Fruit fly (Drosophila melanogaster) whole organism, embryonic: ENCODE data around the gene CG12811.

ENCODE experiments used
- BEAF-32 ChIP-seq: fragments of 200-800 bp; sonication (Bioruptor generic); optimal IDR thresholded peaks from 3 replicates; lab custom pipeline; 2017; ENCODE audit warnings: missing biosample characterization, missing genetic modification characterization, mild to moderate bottlenecking, moderate library complexity, missing genetic modification reagents
- Bgb ChIP-seq: fragments of 200-800 bp; sonication (Bioruptor generic); IDR thresholded peaks from 2 replicates; pipeline ENCODE4 v1.3.6; 2022; ENCODE audit warnings: missing biosample characterization, missing genetic modification characterization; ENCODE audit not compliant: partially characterized antibody
- C15 ChIP-seq: fragments of 200-800 bp; sonication (Bioruptor generic); IDR thresholded peaks from 3 replicates; pipeline ENCODE4 v1.3.6; 2022; ENCODE audit warnings: missing biosample characterization, missing genetic modification characterization
- CG1233 ChIP-seq: fragments of 200-800 bp; sonication (Bioruptor generic); optimal IDR thresholded peaks from 4 replicates; lab custom pipeline; 2018; ENCODE audit warnings: missing biosample characterization, mild to moderate bottlenecking, missing genetic modification characterization
- CG13287 ChIP-seq: fragments of 200-800 bp; sonication (Bioruptor generic); IDR thresholded peaks from 2 replicates; pipeline ENCODE4 v1.3.6; 2022; ENCODE audit warnings: missing biosample characterization, missing genetic modification characterization; ENCODE audit not compliant: partially characterized antibody
- CG15011 ChIP-seq: fragments of 200-800 bp; sonication (Bioruptor generic); optimal IDR thresholded peaks from 3 replicates; lab custom pipeline; 2018; ENCODE audit warnings: missing biosample characterization, mild to moderate bottlenecking, missing genetic modification characterization
- CG1602 ChIP-seq: fragments of 200-800 bp; sonication (Bioruptor generic); optimal IDR thresholded peaks from 3 replicates; lab custom pipeline; 2016; ENCODE audit warnings: missing biosample characterization, missing genetic modification characterization
- CG1603 ChIP-seq: fragments of 200-800 bp; sonication (Bioruptor generic); optimal IDR thresholded peaks from 2 replicates; lab custom pipeline; 2019; ENCODE audit warnings: missing biosample characterization, mild to moderate bottlenecking, missing genetic modification characterization, moderate library complexity
- CG16813 ChIP-seq: fragments of 200-800 bp; sonication (Bioruptor generic); IDR thresholded peaks from 3 replicates; pipeline ENCODE4 v1.3.6; 2022; ENCODE audit warnings: missing biosample characterization, missing genetic modification characterization; ENCODE audit not compliant: partially characterized antibody
- CG2116 ChIP-seq: fragments of 200-800 bp; sonication (Bioruptor generic); optimal IDR thresholded peaks from 3 replicates; lab custom pipeline; 2018; ENCODE audit warnings: missing biosample characterization, mild to moderate bottlenecking, missing genetic modification characterization
- CG3281 ChIP-seq: fragments of 200-800 bp; sonication (Bioruptor generic); optimal IDR thresholded peaks from 3 replicates; lab custom pipeline; 2017; ENCODE audit warnings: missing biosample characterization, mild to moderate bottlenecking, missing genetic modification characterization
- CG6683 ChIP-seq: fragments of 200-800 bp; sonication (Bioruptor generic); optimal IDR thresholded peaks from 2 replicates; lab custom pipeline; 2017; ENCODE audit warnings: missing biosample characterization, mild to moderate bottlenecking, missing genetic modification characterization, missing genetic modification reagents
- CG7839 ChIP-seq: fragments of 200-800 bp; sonication (Bioruptor generic); optimal IDR thresholded peaks from 3 replicates; lab custom pipeline; 2018; ENCODE audit warnings: missing biosample characterization, mild to moderate bottlenecking, missing genetic modification characterization, moderate library complexity
- CG7987 ChIP-seq: fragments of 200-800 bp; sonication (Bioruptor generic); optimal IDR thresholded peaks from 2 replicates; lab custom pipeline; 2018; ENCODE audit warnings: missing biosample characterization, mild to moderate bottlenecking, missing genetic modification characterization, moderate library complexity
- CTCF ChIP-seq: fragments of 200-800 bp; sonication (Bioruptor generic); optimal IDR thresholded peaks from 2 replicates; lab custom pipeline; 2017; ENCODE audit warnings: missing biosample characterization, mild to moderate bottlenecking, missing genetic modification characterization, moderate library complexity
- Dip3 ChIP-seq: fragments of 200-800 bp; sonication (Bioruptor generic); optimal IDR thresholded peaks from 3 replicates; lab custom pipeline; 2016; ENCODE audit warnings: missing biosample characterization, missing genetic modification characterization
- Dll ChIP-seq: fragments of 200-800 bp; sonication (Bioruptor generic); IDR thresholded peaks from 4 replicates; pipeline ENCODE4 v1.3.6; 2022; ENCODE audit warnings: missing biosample characterization, missing genetic modification characterization; ENCODE audit not compliant: partially characterized antibody
- E2f2 ChIP-seq: fragments of 200-800 bp; sonication (Bioruptor generic); IDR thresholded peaks from 2 replicates; pipeline ENCODE4 v1.3.6; 2022; ENCODE audit warnings: missing biosample characterization, missing genetic modification characterization
- ERR ChIP-seq: fragments of 200-800 bp; sonication (Bioruptor generic); optimal IDR thresholded peaks from 2 replicates; lab custom pipeline; 2016; ENCODE audit warnings: missing biosample characterization, missing genetic modification characterization
- Ets97D ChIP-seq: fragments of 200-800 bp; sonication (Bioruptor generic); optimal IDR thresholded peaks from 3 replicates; lab custom pipeline; 2016; ENCODE audit warnings: missing biosample characterization, missing genetic modification characterization
- Gug ChIP-seq: fragments of 200-800 bp; sonication (Bioruptor generic); IDR thresholded peaks from 4 replicates; pipeline ENCODE4 v1.3.6; 2022; ENCODE audit warnings: missing biosample characterization, missing genetic modification characterization
- HLH4C ChIP-seq: fragments of 200-800 bp; sonication (Bioruptor generic); IDR thresholded peaks from 3 replicates; pipeline ENCODE4 v1.3.6; 2022; ENCODE audit warnings: missing biosample characterization, missing genetic modification characterization; ENCODE audit not compliant: partially characterized antibody
- Hey ChIP-seq: fragments of 200-800 bp; sonication (Bioruptor generic); optimal IDR thresholded peaks from 3 replicates; lab custom pipeline; 2018; ENCODE audit warnings: missing biosample characterization, mild to moderate bottlenecking, missing genetic modification characterization
- MTF-1 ChIP-seq: fragments of 200-800 bp; sonication (Bioruptor generic); optimal IDR thresholded peaks from 2 replicates; lab custom pipeline; 2018; ENCODE audit warnings: missing biosample characterization, mild to moderate bottlenecking, missing genetic modification characterization, borderline replicate concordance
- Med ChIP-seq: fragments of 200-800 bp; sonication (Bioruptor generic); peaks from one replicate; lab custom pipeline; 2016; ENCODE audit warnings: missing biosample characterization, missing genetic modification characterization, mild to moderate bottlenecking, inconsistent platforms, moderate library complexity
- Myb ChIP-seq: fragments of 200-800 bp; sonication (Bioruptor generic); optimal IDR thresholded peaks from 2 replicates; lab custom pipeline; 2016; ENCODE audit warnings: missing biosample characterization, missing genetic modification characterization
- NfI ChIP-seq: fragments of 200-800 bp; sonication (Bioruptor generic); optimal IDR thresholded peaks from 3 replicates; lab custom pipeline; 2018; ENCODE audit warnings: missing biosample characterization, mild to moderate bottlenecking, missing genetic modification characterization, moderate library complexity
- Rfx ChIP-seq: fragments of 200-800 bp; sonication (Bioruptor generic); IDR thresholded peaks from 2 replicates; pipeline ENCODE4 v1.3.6; 2022; ENCODE audit warnings: missing biosample characterization, missing genetic modification characterization
- Scr ChIP-seq: fragments of 200-800 bp; sonication (Bioruptor generic); IDR thresholded peaks from 2 replicates; pipeline ENCODE4 v1.3.6; 2022; ENCODE audit warnings: missing biosample characterization, missing genetic modification characterization; ENCODE audit not compliant: partially characterized antibody
- Sox100B ChIP-seq: fragments of 200-800 bp; sonication (Bioruptor generic); optimal IDR thresholded peaks from 3 replicates; lab custom pipeline; 2018; ENCODE audit warnings: missing biosample characterization, mild to moderate bottlenecking, missing genetic modification characterization
- Spps ChIP-seq: fragments of 200-800 bp; sonication (Bioruptor generic); optimal IDR thresholded peaks from 2 replicates; lab custom pipeline; 2018; ENCODE audit warnings: missing biosample characterization, mild to moderate bottlenecking, missing genetic modification characterization
- Vsx1 ChIP-seq: fragments of 200-800 bp; sonication (Bioruptor generic); optimal IDR thresholded peaks from 2 replicates; lab custom pipeline; 2017; ENCODE audit warnings: missing biosample characterization, mild to moderate bottlenecking, missing genetic modification characterization, missing genetic modification reagents
- amos ChIP-seq: fragments of 200-800 bp; sonication (Bioruptor generic); IDR thresholded peaks from 2 replicates; pipeline ENCODE4 v1.3.6; 2022; ENCODE audit warnings: missing biosample characterization, missing genetic modification characterization; ENCODE audit not compliant: partially characterized antibody
- bsh ChIP-seq, 2 experiments: fragments of 200-800 bp; sonication (Bioruptor generic); optimal IDR thresholded peaks; 2 replicates each; lab custom pipeline; 2017 to 2018; ENCODE audit warnings: mild to moderate bottlenecking in 2 of 2, missing biosample characterization in 2 of 2, missing genetic modification characterization in 2 of 2, moderate library complexity in 1 of 2
- chm ChIP-seq: fragments of 200-800 bp; sonication (Bioruptor generic); IDR thresholded peaks from 2 replicates; pipeline ENCODE4 v1.3.6; 2022; ENCODE audit warnings: missing biosample characterization, missing genetic modification characterization
- ci ChIP-seq: fragments of 200-800 bp; sonication (Bioruptor generic); IDR thresholded peaks from 3 replicates; pipeline ENCODE4 v1.3.6; 2022; ENCODE audit warnings: missing biosample characterization, missing genetic modification characterization
- dati ChIP-seq: fragments of 200-800 bp; sonication (Bioruptor generic); IDR thresholded peaks from 2 replicates; pipeline ENCODE4 v1.3.6; 2022; ENCODE audit warnings: missing biosample characterization, missing genetic modification characterization
- exex ChIP-seq: fragments of 200-800 bp; sonication (Bioruptor generic); optimal IDR thresholded peaks from 4 replicates; lab custom pipeline; 2018; ENCODE audit warnings: missing biosample characterization, mild to moderate bottlenecking, missing genetic modification characterization, moderate library complexity
- grn ChIP-seq: fragments of 200-800 bp; sonication (Bioruptor generic); optimal IDR thresholded peaks from 3 replicates; lab custom pipeline; 2017; ENCODE audit warnings: missing biosample characterization, missing genetic modification characterization
- kay ChIP-seq: fragments of 200-800 bp; sonication (Bioruptor generic); optimal IDR thresholded peaks from 2 replicates; lab custom pipeline; 2016; ENCODE audit warnings: missing biosample characterization, missing genetic modification characterization
- ken ChIP-seq: fragments of 200-800 bp; sonication (Bioruptor generic); IDR thresholded peaks from 3 replicates; pipeline ENCODE4 v1.3.6; 2022; ENCODE audit warnings: missing biosample characterization, missing genetic modification characterization
- phol ChIP-seq: fragments of 200-800 bp; sonication (Bioruptor generic); optimal IDR thresholded peaks from 3 replicates; lab custom pipeline; 2018; ENCODE audit warnings: missing biosample characterization, mild to moderate bottlenecking, missing genetic modification characterization, moderate library complexity
- pzg ChIP-seq: fragments of 200-800 bp; sonication (Bioruptor generic); optimal IDR thresholded peaks from 3 replicates; lab custom pipeline; 2018; ENCODE audit warnings: missing biosample characterization, mild to moderate bottlenecking, missing genetic modification characterization, moderate library complexity
- ranshi ChIP-seq: fragments of 200-800 bp; sonication (Bioruptor generic); IDR thresholded peaks from 2 replicates; pipeline ENCODE4 v1.3.6; 2022; ENCODE audit warnings: missing biosample characterization, missing genetic modification characterization
- row ChIP-seq: fragments of 200-800 bp; sonication (Bioruptor generic); IDR thresholded peaks from 3 replicates; pipeline ENCODE4 v1.3.6; 2022; ENCODE audit warnings: missing biosample characterization, missing genetic modification characterization
- ssp ChIP-seq: fragments of 200-800 bp; sonication (Bioruptor generic); IDR thresholded peaks from 2 replicates; pipeline ENCODE4 v1.3.6; 2022; ENCODE audit warnings: missing biosample characterization, missing genetic modification characterization
- stwl ChIP-seq: fragments of 200-800 bp; sonication (Bioruptor generic); optimal IDR thresholded peaks from 3 replicates; lab custom pipeline; 2018; ENCODE audit warnings: missing biosample characterization, mild to moderate bottlenecking, missing genetic modification characterization, moderate library complexity
- zen ChIP-seq: fragments of 200-800 bp; sonication (Bioruptor generic); optimal IDR thresholded peaks from 3 replicates; lab custom pipeline; 2018; ENCODE audit warnings: missing biosample characterization, mild to moderate bottlenecking, missing genetic modification characterization, moderate library complexity

The CG12811 gene

dm6 chr3R:10053559-10053958 is 5.0 kb upstream of the CG12811 start (continued):
- TF ChIP-seq CG7839 (tag; lab: Kevin White, UChicago) (peak; percentile 21), Med (GFP tag; lab: Kevin White, UChicago) (peak; percentile 76), ssp (peak; percentile 59), CTCF (GFP tag; lab: Kevin White, UChicago) (peak; percentile 0), MTF-1 (GFP tag; lab: Kevin White, UChicago) (peak; percentile 8), NfI (GFP tag; lab: Kevin White, UChicago) (peak; percentile 45), C15 (GFP tag; lab: Robert Waterston, UW) (no peak), Rfx (GFP tag; lab: Robert Waterston, UW) (0 out of 2 replicates have a peak, but pooled peaks have one; percentile 5), chm (peak; percentile 20; the same call in 1 of the 2 replicates), Vsx1 (GFP tag; lab: Kevin White, UChicago) (peak; percentile 53), ci (GFP tag; lab: Robert Waterston, UW) (0 out of 3 replicates have a peak, but pooled peaks have one; percentile 32), CG7987 (GFP tag; lab: Kevin White, UChicago) (peak; percentile 0), zen (peak; percentile 17), Ets97D (GFP tag; lab: Kevin White, UChicago) (peak; percentile 84), CG1603 (peak; percentile 34), Sox100B (GFP tag; lab: Kevin White, UChicago) (peak; percentile 9), CG3281 (GFP tag; lab: Kevin White, UChicago) (peak; percentile 43), ken (GFP tag; lab: Robert Waterston, UW) (no peak), Spps (tag; lab: Kevin White, UChicago) (no peak), ERR (no peak)

dm6 chr3R:10052695-10053382 is 4.2 kb upstream of the CG12811 start, which contains the start of the genes Fancl and Npc2e:
Gene Fancl, minus strand, starts transcription at chr3R:10052869.
Gene Npc2e, plus strand, starts transcription at chr3R:10053332.
- TF ChIP-seq CG6683 (GFP tag; lab: Kevin White, UChicago) (no peak), Hey (peak; percentile 54), Myb (GFP tag; lab: Kevin White, UChicago) (peak; percentile 29), pzg (GFP tag; lab: Kevin White, UChicago) (peak; percentile 29), HLH4C (GFP tag; lab: Robert Waterston, UW) (0 out of 3 replicates have a peak, but pooled peaks have one; percentile 47), Scr (GFP tag; lab: Robert Waterston, UW) (peak; percentile 46; the same call in 1 of the 2 replicates), stwl (tag; lab: Kevin White, UChicago) (peak; percentile 44), CG16813 (peak; percentile 44; the same call in 1 of the 3 replicates), dati (GFP tag; lab: Robert Waterston, UW) (no peak), BEAF-32 (GFP tag; lab: Kevin White, UChicago) (peak; percentile 45), Gug (no peak), E2f2 (GFP tag; lab: Robert Waterston, UW) (peak; percentile 92), amos (GFP tag; lab: Robert Waterston, UW) (0 out of 2 replicates have a peak, but pooled peaks have one; percentile 24), Bgb (peak; percentile 30; the same call in 1 of the 2 replicates), CG15011 (no peak), CG1602 (GFP tag; lab: Kevin White, UChicago) (no peak), Dip3 (GFP tag; lab: Kevin White, UChicago) (no peak), CG1233 (no peak), exex (tag; lab: Kevin White, UChicago) (peak; percentile 16), row (GFP tag; lab: Robert Waterston, UW) (no peak), Dll (peak; percentile 67; the same call in 3 of the 4 replicates), phol (tag; lab: Kevin White, UChicago) (peak; percentile 80), ranshi (GFP tag; lab: Robert Waterston, UW) (0 out of 2 replicates have a peak, but pooled peaks have one; percentile 20), grn (GFP tag; lab: Kevin White, UChicago) (peak; percentile 37), CG13287 (GFP tag; lab: Robert Waterston, UW) (peak; percentile 68), bsh (GFP tag; optimal IDR thresholded peaks at IDR 0.05; lab: Kevin White, UChicago) (no peak), kay (GFP tag; lab: Kevin White, UChicago) (no peak), CG2116 (peak; percentile 35)
